Fruit fly (Drosophila melanogaster): ENCODE data around the gene yip7.

The yip7 gene

DNA sequence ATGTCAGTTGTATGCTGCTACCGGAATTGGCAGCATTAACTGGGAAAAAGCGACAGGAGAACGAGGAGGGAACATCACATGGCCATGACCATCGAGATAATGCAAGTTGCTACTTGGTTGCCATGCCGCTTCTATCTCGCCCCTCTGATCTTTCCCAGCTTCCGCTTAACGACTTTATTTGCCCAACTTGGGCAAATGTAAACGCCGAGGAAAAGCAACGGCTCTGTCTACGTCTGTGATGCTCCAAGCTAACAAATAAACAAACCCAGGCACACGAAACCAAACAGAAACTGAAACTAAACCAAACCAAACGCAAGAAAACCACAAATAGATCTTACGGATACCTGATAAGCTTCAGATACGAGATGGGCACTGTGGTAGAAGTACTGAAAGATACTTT is 42.8 kb upstream of the yip7 start (continued):
- TF ChIP-seq CG34422 (GFP tag; IDR thresholded peaks at IDR 0.05) (no peak), CG4730 (GFP tag; IDR thresholded peaks at IDR 0.05) (no peak), crp (GFP tag; optimal IDR thresholded peaks at IDR 0.05) (no peak), CG11696 (GFP tag; IDR thresholded peaks at IDR 0.05) (no peak), CG6683 (GFP tag; optimal IDR thresholded peaks at IDR 0.05) (no peak), Awh (GFP tag; IDR thresholded peaks at IDR 0.05) (peak; percentile 31; the same call in 1 of the 2 replicates), Bteb2 (GFP tag; optimal IDR thresholded peaks at IDR 0.05) (no peak), CG18011 (GFP tag; optimal IDR thresholded peaks at IDR 0.05) (no peak), CG4424 (GFP tag; optimal IDR thresholded peaks at IDR 0.05) (no peak), CG4820 (GFP tag; optimal IDR thresholded peaks at IDR 0.05) (no peak), MTF-1 (GFP tag; optimal IDR thresholded peaks at IDR 0.05; ENCODE audit: borderline replicate concordance) (peak; percentile 1), Lim3 (GFP tag; IDR thresholded peaks at IDR 0.05) (no peak), jing (GFP tag; optimal IDR thresholded peaks at IDR 0.05) (no peak), ara (GFP tag; IDR thresholded peaks at IDR 0.05) (0 out of 2 replicates have a peak, but pooled peaks have one; percentile 38), sr (GFP tag; IDR thresholded peaks at IDR 0.05) (no peak), sob (GFP tag; IDR thresholded peaks at IDR 0.05) (no peak), kni (GFP tag; optimal IDR thresholded peaks at IDR 0.05) (no peak), CG18619 (GFP tag; optimal IDR thresholded peaks at IDR 0.05) (no peak), CG17361 (GFP tag; IDR thresholded peaks at IDR 0.05) (no peak), so (GFP tag; IDR thresholded peaks at IDR 0.05) (no peak), Kr (GFP tag; optimal IDR thresholded peaks at IDR 0.05) (no peak), pnt (GFP tag; optimal IDR thresholded peaks at IDR 0.05) (no peak), NFAT (GFP tag; IDR thresholded peaks at IDR 0.05) (no peak), run (tag; optimal IDR thresholded peaks at IDR 0.05) (no peak), gem (tag; optimal IDR thresholded peaks at IDR 0.05) (peak; percentile 22), E2f2 (GFP tag; IDR thresholded peaks at IDR 0.05) (no peak), CG12744 (GFP tag; optimal IDR thresholded peaks at IDR 0.05) (no peak), ewg (GFP tag; optimal IDR thresholded peaks at IDR 0.05) (no peak), otp (GFP tag; IDR thresholded peaks at IDR 0.05) (no peak), CG10462 (GFP tag; optimal IDR thresholded peaks at IDR 0.05) (no peak), CG15514 (GFP tag; optimal IDR thresholded peaks at IDR 0.05) (no peak), CG2199 (GFP tag; IDR thresholded peaks at IDR 0.05) (no peak), CG10654 (GFP tag; optimal IDR thresholded peaks at IDR 0.05) (no peak), CG9727 (GFP tag; optimal IDR thresholded peaks at IDR 0.05) (no peak), dysf (GFP tag; IDR thresholded peaks at IDR 0.05) (no peak), Drgx (GFP tag; IDR thresholded peaks at IDR 0.05) (no peak), sisA (GFP tag; IDR thresholded peaks at IDR 0.05) (no peak), CG6254 (GFP tag; optimal IDR thresholded peaks at IDR 0.05) (no peak), mam (GFP tag; optimal IDR thresholded peaks at IDR 0.05) (no peak), CG32767 (GFP tag; IDR thresholded peaks at IDR 0.05) (no peak), slp2 (GFP tag; optimal IDR thresholded peaks at IDR 0.05) (no peak), chn (GFP tag; optimal IDR thresholded peaks at IDR 0.05) (no peak), Rx (GFP tag; IDR thresholded peaks at IDR 0.05) (no peak), kay (GFP tag; optimal IDR thresholded peaks at IDR 0.05) (no peak), cg (GFP tag; optimal IDR thresholded peaks at IDR 0.05) (no peak), CG10431 (GFP tag; optimal IDR thresholded peaks at IDR 0.05) (no peak), luna (GFP tag; optimal IDR thresholded peaks at IDR 0.05) (no peak), crc (GFP tag; optimal IDR thresholded peaks at IDR 0.05) (no peak), ac (GFP tag; optimal IDR thresholded peaks at IDR 0.05) (peak; percentile 17), Dp (GFP tag; optimal IDR thresholded peaks at IDR 0.05) (no peak), pan (optimal IDR thresholded peaks at IDR 0.05) (no peak), pan (GFP tag; optimal IDR thresholded peaks at IDR 0.05 in 1 of 2, IDR thresholded peaks at IDR 0.05 in 1 of 2) (no peak), CG13424 (tag; optimal IDR thresholded peaks at IDR 0.05) (no peak)
